Worm (Caenorhabditis elegans) whole organism, L3 larva: Measurements from ENCODE around the gene eif-3.G.

ENCODE experiments used
- aly-2 ChIP-seq: fragments of 150-350 bp; optimal IDR thresholded peaks from 2 replicates; lab custom pipeline; 2014; ENCODE audit warnings: missing biosample characterization, missing genetic modification characterization
- elt-3 ChIP-seq, 3 experiments: fragments of 150-350 bp in 1 of 3; sonication (generic microtip) in 2 of 3; optimal IDR thresholded peaks; 2 replicates in 2 of 3; 4 replicates in 1 of 3; lab custom pipeline; 2014 to 2017; ENCODE audit warnings: missing biosample characterization in 3 of 3, missing genetic modification characterization in 3 of 3
- fkh-2 ChIP-seq: fragments of 150-350 bp; optimal IDR thresholded peaks from 2 replicates; lab custom pipeline; 2014; ENCODE audit warnings: missing biosample characterization, missing genetic modification reagents, missing genetic modification characterization
- nhr-12 ChIP-seq: fragments of 150-350 bp; optimal IDR thresholded peaks from 2 replicates; lab custom pipeline; 2014; ENCODE audit warnings: missing biosample characterization, missing genetic modification characterization
- pha-4 ChIP-seq: fragments of 150-350 bp; optimal IDR thresholded peaks from 2 replicates; lab custom pipeline; 2014; ENCODE audit warnings: missing biosample characterization, missing genetic modification reagents, missing genetic modification characterization
- pqm-1 ChIP-seq: fragments of 150-350 bp; optimal IDR thresholded peaks from 2 replicates; lab custom pipeline; 2017; ENCODE audit warnings: missing biosample characterization, missing genetic modification characterization, inconsistent platforms
- unc-39 ChIP-seq: sonication (generic microtip); optimal IDR thresholded peaks from 4 replicates; lab custom pipeline; 2017; ENCODE audit warnings: missing biosample characterization, missing genetic modification characterization
- ztf-11 ChIP-seq: fragments of 150-350 bp; optimal IDR thresholded peaks from 2 replicates; lab custom pipeline; 2014; ENCODE audit warnings: missing biosample characterization, missing genetic modification characterization

- TF ChIP-seq ztf-11 = no peak
- TF ChIP-seq aly-2 (tag; lab: Kevin White, UChicago) = no peak
- no peak for TF ChIP-seq pqm-1 (tag; lab: Kevin White, UChicago)
- TF ChIP-seq nhr-12 (tag; lab: Kevin White, UChicago) = no peak
- TF ChIP-seq unc-39 = no peak
- TF ChIP-seq fkh-2 (tag; lab: Kevin White, UChicago) = no peak
- TF ChIP-seq elt-3 (tag; optimal IDR thresholded peaks at IDR 0.05; lab: Kevin White, UChicago) = no peak
- TF ChIP-seq pha-4 (tag; lab: Kevin White, UChicago) = no peak
These were observed 35.1 kb upstream of the eif-3.G start, which contains the start of gene sra-13 for ce11 chrII:8407491-8407890.
